Worm (Caenorhabditis elegans): ENCODE results near the gene aat-6.

DNA sequence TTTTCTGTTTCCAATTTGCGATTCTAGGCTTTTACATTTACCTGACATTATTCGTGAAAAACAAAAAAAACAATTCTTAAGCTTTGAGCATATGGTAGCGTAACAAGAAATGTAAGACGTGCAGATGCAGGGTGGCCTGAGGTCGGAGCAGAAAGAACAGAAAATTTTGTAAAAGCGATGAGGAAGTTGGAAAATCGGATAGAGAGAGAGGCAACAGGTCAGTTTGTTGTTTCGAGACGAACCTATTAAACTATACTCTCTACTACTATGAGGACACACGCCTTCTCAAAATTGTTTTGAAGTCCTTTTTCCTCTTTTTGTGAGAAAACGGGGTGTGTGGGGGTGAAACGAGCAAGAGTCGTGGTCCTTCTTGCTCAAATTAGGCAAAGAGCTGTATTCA is 48.9 kb downstream of the aat-6 start, which contains the start of gene des-2:
- TF ChIP-seq ama-1 (optimal IDR thresholded peaks at IDR 0.05), result no peak
- TF ChIP-seq ama-1 (GFP tag; optimal IDR thresholded peaks at IDR 0.05), result no peak
- TF ChIP-seq nhr-90 (tag; optimal IDR thresholded peaks at IDR 0.05), result no peak
- no peak for TF ChIP-seq snpc-4 (GFP tag; optimal IDR thresholded peaks at IDR 0.05)
- TF ChIP-seq snpc-4 (tag; optimal IDR thresholded peaks at IDR 0.05), result no peak
- no peak for TF ChIP-seq B0336.3 (GFP tag; IDR thresholded peaks at IDR 0.05)
- TF ChIP-seq F52B5.7 (tag; optimal IDR thresholded peaks at IDR 0.05), result no peak
- TF ChIP-seq rcor-1 (GFP tag; IDR thresholded peaks at IDR 0.05), result no peak
- no peak for TF ChIP-seq ZK185.1 (tag; optimal IDR thresholded peaks at IDR 0.05; ENCODE audit: poor library complexity, severe bottlenecking)
- no peak for TF ChIP-seq die-1 (tag; optimal IDR thresholded peaks at IDR 0.05)
- no peak for TF ChIP-seq D2030.7 (GFP tag; IDR thresholded peaks at IDR 0.05)
- TF ChIP-seq atf-7 (tag; optimal IDR thresholded peaks at IDR 0.05), result no peak
- no peak for TF ChIP-seq zfh-2 (GFP tag; conservative IDR thresholded peaks at IDR 0.05)
- no peak for TF ChIP-seq F33H1.4 (GFP tag; IDR thresholded peaks at IDR 0.05)
- no peak for TF ChIP-seq lin-54 (GFP tag; optimal IDR thresholded peaks at IDR 0.05)
- no peak for TF ChIP-seq hmg-1.2 (GFP tag; IDR thresholded peaks at IDR 0.05)

Data from whole organism, young adult.